Fruit fly (Drosophila melanogaster) whole organism, embryonic: ENCODE results near the gene CG5863.

Source experiments
- B-H2 ChIP-seq: fragments of 200-800 bp; sonication (Bioruptor generic); optimal IDR thresholded peaks from 2 replicates; lab custom pipeline; 2018; ENCODE audit warnings: missing biosample characterization, mild to moderate bottlenecking, missing genetic modification characterization
- CG1024 ChIP-seq: fragments of 200-800 bp; sonication (Bioruptor generic); IDR thresholded peaks from 2 replicates; pipeline ENCODE4 v1.3.6; 2022; ENCODE audit warnings: missing biosample characterization, missing genetic modification characterization
- CG10321 ChIP-seq: fragments of 200-800 bp; sonication (Bioruptor generic); IDR thresholded peaks from 2 replicates; pipeline ENCODE4 v1.3.6; 2022; ENCODE audit warnings: missing biosample characterization, missing genetic modification characterization
- CG10654 ChIP-seq: fragments of 200-800 bp; sonication (Bioruptor generic); optimal IDR thresholded peaks from 2 replicates; lab custom pipeline; 2016; ENCODE audit warnings: missing biosample characterization, missing genetic modification characterization
- CG12769 ChIP-seq: fragments of 200-800 bp; sonication (Bioruptor generic); optimal IDR thresholded peaks from 2 replicates; lab custom pipeline; 2019; ENCODE audit warnings: missing biosample characterization, mild to moderate bottlenecking, missing genetic modification characterization, moderate library complexity
- CG13287 ChIP-seq: fragments of 200-800 bp; sonication (Bioruptor generic); IDR thresholded peaks from 2 replicates; pipeline ENCODE4 v1.3.6; 2022; ENCODE audit warnings: missing biosample characterization, missing genetic modification characterization; ENCODE audit not compliant: partially characterized antibody
- CG13894 ChIP-seq: fragments of 200-800 bp; sonication (Bioruptor generic); optimal IDR thresholded peaks from 3 replicates; lab custom pipeline; 2018; ENCODE audit warnings: missing biosample characterization, mild to moderate bottlenecking, missing genetic modification characterization, moderate library complexity
- CG14441 ChIP-seq: fragments of 200-800 bp; sonication (Bioruptor generic); IDR thresholded peaks from 2 replicates; pipeline ENCODE4 v1.3.6; 2022; ENCODE audit warnings: missing biosample characterization, missing genetic modification characterization
- CG16863 ChIP-seq: fragments of 200-800 bp; sonication (Bioruptor generic); optimal IDR thresholded peaks from 3 replicates; lab custom pipeline; 2016; ENCODE audit warnings: missing biosample characterization, missing genetic modification characterization
- CG2129 ChIP-seq: fragments of 200-800 bp; sonication (Bioruptor generic); IDR thresholded peaks from 2 replicates; pipeline ENCODE4 v1.3.6; 2022; ENCODE audit warnings: missing biosample characterization, missing genetic modification characterization; ENCODE audit not compliant: partially characterized antibody
- CG3281 ChIP-seq: fragments of 200-800 bp; sonication (Bioruptor generic); optimal IDR thresholded peaks from 3 replicates; lab custom pipeline; 2017; ENCODE audit warnings: missing biosample characterization, mild to moderate bottlenecking, missing genetic modification characterization
- CG34376 ChIP-seq: fragments of 200-800 bp; sonication (Bioruptor generic); optimal IDR thresholded peaks from 2 replicates; lab custom pipeline; 2018; ENCODE audit warnings: missing biosample characterization, mild to moderate bottlenecking, missing genetic modification characterization
- CG4707 ChIP-seq: fragments of 200-800 bp; sonication (Bioruptor generic); optimal IDR thresholded peaks from 2 replicates; lab custom pipeline; 2018; ENCODE audit warnings: missing biosample characterization, mild to moderate bottlenecking, missing genetic modification characterization, moderate library complexity
- CG7357 ChIP-seq: fragments of 200-800 bp; sonication (Bioruptor generic); IDR thresholded peaks from 3 replicates; pipeline ENCODE4 v1.3.6; 2022; ENCODE audit warnings: missing biosample characterization, missing genetic modification characterization
- CG8290 ChIP-seq, 3 experiments: fragments of 200-800 bp; sonication (Bioruptor generic); optimal IDR thresholded peaks; 2 replicates each; lab custom pipeline; 2016 to 2019; ENCODE audit warnings: missing biosample characterization in 3 of 3, missing genetic modification characterization in 3 of 3, mild to moderate bottlenecking in 2 of 3, moderate library complexity in 1 of 3
- CG9437 ChIP-seq: fragments of 200-800 bp; sonication (Bioruptor generic); optimal IDR thresholded peaks from 2 replicates; lab custom pipeline; 2018; ENCODE audit warnings: missing biosample characterization, mild to moderate bottlenecking, missing genetic modification characterization
- CG9817 ChIP-seq: fragments of 200-800 bp; sonication (Bioruptor generic); optimal IDR thresholded peaks from 2 replicates; lab custom pipeline; 2018; ENCODE audit warnings: missing biosample characterization, mild to moderate bottlenecking, missing genetic modification characterization, moderate library complexity
- Deaf1 ChIP-seq: fragments of 200-800 bp; optimal IDR thresholded peaks from 3 replicates; lab custom pipeline; 2019; ENCODE audit warnings: missing biosample characterization, mild to moderate bottlenecking, missing genetic modification characterization, moderate library complexity
- HLH4C ChIP-seq: fragments of 200-800 bp; sonication (Bioruptor generic); IDR thresholded peaks from 3 replicates; pipeline ENCODE4 v1.3.6; 2022; ENCODE audit warnings: missing biosample characterization, missing genetic modification characterization; ENCODE audit not compliant: partially characterized antibody
- Hr3 ChIP-seq: fragments of 200-800 bp; sonication (Bioruptor generic); optimal IDR thresholded peaks from 3 replicates; lab custom pipeline; 2016; ENCODE audit warnings: missing biosample characterization, missing genetic modification characterization
- Neu2 ChIP-seq: fragments of 200-800 bp; sonication (Bioruptor generic); optimal IDR thresholded peaks from 3 replicates; lab custom pipeline; 2016; ENCODE audit warnings: missing biosample characterization, missing genetic modification characterization, borderline replicate concordance
- Nf-YB ChIP-seq: fragments of 200-800 bp; sonication (Bioruptor generic); optimal IDR thresholded peaks from 3 replicates; lab custom pipeline; 2019; ENCODE audit warnings: missing biosample characterization, mild to moderate bottlenecking, missing genetic modification characterization, moderate library complexity
- Spps ChIP-seq: fragments of 200-800 bp; sonication (Bioruptor generic); optimal IDR thresholded peaks from 2 replicates; lab custom pipeline; 2018; ENCODE audit warnings: missing biosample characterization, mild to moderate bottlenecking, missing genetic modification characterization
- Ssrp ChIP-seq: fragments of 200-800 bp; sonication (Bioruptor generic); optimal IDR thresholded peaks from 2 replicates; lab custom pipeline; 2018; ENCODE audit warnings: missing biosample characterization, mild to moderate bottlenecking, missing genetic modification characterization, moderate library complexity
- Vsx1 ChIP-seq: fragments of 200-800 bp; sonication (Bioruptor generic); optimal IDR thresholded peaks from 2 replicates; lab custom pipeline; 2017; ENCODE audit warnings: missing biosample characterization, mild to moderate bottlenecking, missing genetic modification characterization, missing genetic modification reagents
- ara ChIP-seq: fragments of 200-800 bp; sonication (Bioruptor generic); IDR thresholded peaks from 2 replicates; pipeline ENCODE4 v1.3.6; 2022; ENCODE audit warnings: missing biosample characterization, missing genetic modification characterization
- az2 ChIP-seq: fragments of 200-800 bp; sonication (Bioruptor generic); optimal IDR thresholded peaks from 3 replicates; lab custom pipeline; 2016; ENCODE audit warnings: missing biosample characterization, missing genetic modification characterization
- br ChIP-seq: fragments of >200 bp; optimal IDR thresholded peaks from 2 replicates; lab custom pipeline; 2017
- chinmo ChIP-seq: fragments of 200-800 bp; sonication (Bioruptor generic); IDR thresholded peaks from 4 replicates; pipeline ENCODE4 v1.3.6; 2022; ENCODE audit warnings: missing biosample characterization, missing genetic modification characterization; ENCODE audit not compliant: partially characterized antibody
- dmrt99B ChIP-seq: fragments of 200-800 bp; sonication (Bioruptor generic); optimal IDR thresholded peaks from 2 replicates; lab custom pipeline; 2018; ENCODE audit warnings: missing biosample characterization, mild to moderate bottlenecking, missing genetic modification characterization, moderate library complexity
- en ChIP-seq: fragments of 200-800 bp; sonication (Bioruptor generic); optimal IDR thresholded peaks from 2 replicates; lab custom pipeline; 2016; ENCODE audit warnings: missing biosample characterization, missing genetic modification characterization
- ewg ChIP-seq: fragments of 200-800 bp; sonication (Bioruptor generic); optimal IDR thresholded peaks from 3 replicates; lab custom pipeline; 2017; ENCODE audit warnings: mild to moderate bottlenecking, missing biosample characterization, missing genetic modification reagents, missing genetic modification characterization
- fd96Cb ChIP-seq: fragments of 200-800 bp; sonication (Bioruptor generic); optimal IDR thresholded peaks from 2 replicates; lab custom pipeline; 2018; ENCODE audit warnings: missing biosample characterization, mild to moderate bottlenecking, missing genetic modification characterization, moderate library complexity
- gsb-n ChIP-seq: fragments of 200-800 bp; sonication (Bioruptor generic); optimal IDR thresholded peaks from 3 replicates; lab custom pipeline; 2018; ENCODE audit warnings: missing biosample characterization, mild to moderate bottlenecking, missing genetic modification characterization
- h ChIP-seq: fragments of >200 bp; optimal IDR thresholded peaks from 2 replicates; lab custom pipeline; 2017
- hkb ChIP-seq, 2 experiments: fragments of 200-800 bp in 1 of 2; fragments of >200 bp in 1 of 2; sonication (Bioruptor generic) in 1 of 2; IDR thresholded peaks in 1 of 2; optimal IDR thresholded peaks in 1 of 2; 2 replicates each; pipeline versions ENCODE4 v1.3.6 to Lab custom; 2017 to 2022; ENCODE audit warnings: missing biosample characterization in 1 of 2, missing genetic modification characterization in 1 of 2
- maf-S ChIP-seq: fragments of 200-800 bp; sonication (Bioruptor generic); optimal IDR thresholded peaks from 2 replicates; lab custom pipeline; 2016; ENCODE audit warnings: missing biosample characterization, missing genetic modification characterization
- odd ChIP-seq: fragments of 200-800 bp; sonication (Bioruptor generic); optimal IDR thresholded peaks from 2 replicates; lab custom pipeline; 2017; ENCODE audit warnings: missing biosample characterization, mild to moderate bottlenecking, missing genetic modification characterization
- prd ChIP-seq, 3 experiments: fragments of >200 bp in 2 of 3; fragments of 200-800 bp in 1 of 3; sonication (Bioruptor generic) in 1 of 3; optimal IDR thresholded peaks in 2 of 3; IDR thresholded peaks in 1 of 3; 2 replicates in 2 of 3; 3 replicates in 1 of 3; pipeline versions ENCODE4 v1.3.6 to Lab custom; 2017 to 2022; ENCODE audit warnings: missing biosample characterization in 1 of 3, missing genetic modification characterization in 1 of 3
- row ChIP-seq: fragments of 200-800 bp; sonication (Bioruptor generic); IDR thresholded peaks from 3 replicates; pipeline ENCODE4 v1.3.6; 2022; ENCODE audit warnings: missing biosample characterization, missing genetic modification characterization
- sc ChIP-seq, 3 experiments: fragments of >200 bp in 2 of 3; fragments of 200-800 bp in 1 of 3; sonication (Bioruptor generic) in 1 of 3; optimal IDR thresholded peaks; 2 replicates in 2 of 3; 3 replicates in 1 of 3; lab custom pipeline; 2017; ENCODE audit warnings: mild to moderate bottlenecking in 1 of 3, missing biosample characterization in 1 of 3, missing genetic modification characterization in 1 of 3, missing genetic modification reagents in 1 of 3
- sd ChIP-seq: fragments of 200-800 bp; sonication (Bioruptor generic); optimal IDR thresholded peaks from 3 replicates; lab custom pipeline; 2018; ENCODE audit warnings: missing biosample characterization, mild to moderate bottlenecking, missing genetic modification characterization, moderate library complexity
- sim ChIP-seq: fragments of 200-800 bp; sonication (Bioruptor generic); IDR thresholded peaks from 2 replicates; pipeline ENCODE4 v1.3.6; 2022; ENCODE audit warnings: missing biosample characterization, missing genetic modification characterization
- so ChIP-seq: fragments of 200-800 bp; sonication (Bioruptor generic); IDR thresholded peaks from 3 replicates; pipeline ENCODE4 v1.3.6; 2022; ENCODE audit warnings: missing biosample characterization, missing genetic modification characterization
- tgo ChIP-seq: fragments of 200-800 bp; sonication (Bioruptor generic); IDR thresholded peaks from 3 replicates; pipeline ENCODE4 v1.3.6; 2022; ENCODE audit warnings: missing biosample characterization, missing genetic modification characterization
- tin ChIP-seq: fragments of 200-800 bp; sonication (Bioruptor generic); optimal IDR thresholded peaks from 3 replicates; lab custom pipeline; 2016; ENCODE audit warnings: missing biosample characterization, missing genetic modification characterization
- trh ChIP-seq: fragments of 200-800 bp; sonication (Bioruptor generic); optimal IDR thresholded peaks from 2 replicates; lab custom pipeline; 2016; ENCODE audit warnings: missing biosample characterization, missing genetic modification characterization
- usp ChIP-seq: fragments of >200 bp; optimal IDR thresholded peaks from 2 replicates; lab custom pipeline; 2017; ENCODE audit warnings: missing biosample characterization, missing genetic modification characterization
- vvl ChIP-seq: fragments of 200-800 bp; sonication (Bioruptor generic); IDR thresholded peaks from 2 replicates; pipeline ENCODE4 v1.3.6; 2022; ENCODE audit warnings: missing biosample characterization, missing genetic modification characterization

The CG5863 gene

DNA sequence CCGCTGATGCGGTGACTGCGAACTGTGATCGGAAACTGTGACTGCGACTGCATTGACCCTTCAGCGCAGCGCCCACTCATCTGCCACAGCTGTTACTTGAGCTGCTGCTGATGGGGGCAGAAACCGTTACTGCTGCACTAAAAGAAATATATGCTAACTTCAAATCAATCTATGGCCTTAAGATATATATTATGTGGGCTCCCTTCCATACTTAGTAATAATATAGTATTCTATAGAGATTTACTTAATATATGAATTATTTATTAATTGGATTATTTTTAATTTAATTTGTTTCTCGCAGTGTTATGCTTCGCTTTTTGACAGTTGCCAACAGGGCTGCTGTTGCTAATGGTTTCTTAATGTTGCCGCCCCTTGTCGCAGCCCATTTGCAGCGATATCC is 31.9 kb upstream of the CG5863 start (continued):
- TF ChIP-seq CG9437 (no peak), maf-S (no peak), h (lab: Kevin White, UChicago) (no peak), az2 (GFP tag; lab: Kevin White, UChicago) (no peak), tgo (GFP tag; lab: Robert Waterston, UW) (peak; percentile 47; the same call in 1 of the 3 replicates), CG1024 (peak; percentile 19; the same call in 1 of the 2 replicates), fd96Cb (tag; lab: Kevin White, UChicago) (peak; percentile 10), tin (GFP tag; lab: Kevin White, UChicago) (peak; percentile 6), Deaf1 (tag; lab: Kevin White, UChicago) (no peak), CG14441 (GFP tag; lab: Robert Waterston, UW) (peak; percentile 23; the same call in 1 of the 2 replicates), CG7357 (no peak), CG10321 (no peak), row (GFP tag; lab: Robert Waterston, UW) (peak; percentile 44; the same call in 1 of the 3 replicates), trh (GFP tag; lab: Kevin White, UChicago) (no peak), dmrt99B (peak; percentile 37), gsb-n (no peak), odd (GFP tag; lab: Kevin White, UChicago) (no peak), Vsx1 (GFP tag; lab: Kevin White, UChicago) (no peak), sd (tag; lab: Kevin White, UChicago) (no peak), CG3281 (GFP tag; lab: Kevin White, UChicago) (no peak)

DNA sequence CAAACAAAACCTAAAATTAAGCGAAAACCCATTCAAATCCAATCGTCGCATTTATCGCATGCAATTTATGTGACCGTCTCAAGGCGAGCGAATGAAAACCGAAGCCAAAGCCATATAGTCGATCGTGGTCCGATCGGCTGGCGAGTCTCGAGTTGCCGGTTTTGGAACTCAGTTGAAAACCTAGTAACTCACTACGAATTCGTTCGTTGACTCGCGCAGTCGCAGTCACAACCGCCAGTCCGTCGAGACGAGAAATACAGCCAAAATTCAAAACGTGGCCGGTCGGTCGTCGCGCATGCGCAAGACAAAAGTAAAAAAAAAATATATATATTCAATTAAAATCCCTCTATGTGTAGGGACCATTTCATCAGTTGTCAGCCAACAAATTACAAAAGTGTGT is 31.2 kb upstream of the CG5863 start, which contains the start of gene lute:
TSS of gene lute (plus strand) at position 203 of the 400 bp plus-strand sequence.
- TF ChIP-seq CG10654 (GFP tag; lab: Kevin White, UChicago) = no peak
- no peak for TF ChIP-seq CG4707 (GFP tag; lab: Kevin White, UChicago)
- no peak for TF ChIP-seq usp
- TF ChIP-seq CG12769 (tag; lab: Kevin White, UChicago) = peak; percentile 7
- no peak for TF ChIP-seq Hr3 (GFP tag; lab: Kevin White, UChicago)
- peak; percentile 27 for TF ChIP-seq ewg
- TF ChIP-seq CG13894 (tag; lab: Kevin White, UChicago) = peak; percentile 42
- no peak for TF ChIP-seq Ssrp (tag; lab: Kevin White, UChicago)
- no peak for TF ChIP-seq CG16863 (GFP tag; lab: Kevin White, UChicago)
- no peak for TF ChIP-seq CG9817 (tag; lab: Kevin White, UChicago)
- no peak for TF ChIP-seq hkb (optimal IDR thresholded peaks at IDR 0.05; lab: Kevin White, UChicago)
- TF ChIP-seq hkb (GFP tag; IDR thresholded peaks at IDR 0.05; lab: Robert Waterston, UW) = peak; percentile 44; the same call in 1 of the 2 replicates
- TF ChIP-seq en (GFP tag; lab: Kevin White, UChicago) = no peak
- no peak for TF ChIP-seq Neu2
- no peak for TF ChIP-seq sc (optimal IDR thresholded peaks at IDR 0.05; lab: Kevin White, UChicago)
- no peak for TF ChIP-seq sc (GFP tag; optimal IDR thresholded peaks at IDR 0.05; lab: Kevin White, UChicago)
- TF ChIP-seq CG13287 (GFP tag; lab: Robert Waterston, UW) = peak; percentile 12; the same call in 1 of the 2 replicates
- TF ChIP-seq CG34376 (GFP tag; lab: Kevin White, UChicago) = no peak
- TF ChIP-seq Spps = no peak
- no peak for TF ChIP-seq sim (GFP tag; lab: Robert Waterston, UW)
- TF ChIP-seq br (lab: Kevin White, UChicago) = no peak
- no peak for TF ChIP-seq ara (GFP tag; lab: Robert Waterston, UW)
- TF ChIP-seq B-H2 (GFP tag; lab: Kevin White, UChicago) = no peak
- TF ChIP-seq Vsx1 (GFP tag; lab: Kevin White, UChicago) = no peak
- TF ChIP-seq az2 (GFP tag; lab: Kevin White, UChicago) = no peak
- TF ChIP-seq vvl = 0 out of 2 replicates have a peak, but pooled peaks have one; percentile 13
- no peak for TF ChIP-seq prd (optimal IDR thresholded peaks at IDR 0.05; lab: Kevin White, UChicago)
- TF ChIP-seq prd (GFP tag; IDR thresholded peaks at IDR 0.05; lab: Robert Waterston, UW) = no peak
- no peak for TF ChIP-seq CG2129 (GFP tag; lab: Robert Waterston, UW)
- no peak for TF ChIP-seq HLH4C (GFP tag; lab: Robert Waterston, UW)
- peak; percentile 86; the same call in 2 of the 4 replicates for TF ChIP-seq chinmo (GFP tag; lab: Robert Waterston, UW)
- 0 out of 3 replicates have a peak, but pooled peaks have one; percentile 10 for TF ChIP-seq so (GFP tag; lab: Robert Waterston, UW)
- no peak for TF ChIP-seq Nf-YB (GFP tag; lab: Kevin White, UChicago)
- no peak for TF ChIP-seq CG8290 (GFP tag; optimal IDR thresholded peaks at IDR 0.05; lab: Kevin White, UChicago)
- TF ChIP-seq CG8290 (tag; optimal IDR thresholded peaks at IDR 0.05; lab: Kevin White, UChicago) = peak in 1 of 2 experiments; percentile 19
